Fruit fly (Drosophila melanogaster) whole organism, embryonic: ENCODE measurements around the gene CG42553.
A peak's percentile ranks its signal among the peaks of the same experiment; 100 is the strongest.

Experiments
- BEAF-32 ChIP-seq: fragments of 200-800 bp; sonication (Bioruptor generic); optimal IDR thresholded peaks from 3 replicates; lab custom pipeline; 2017; ENCODE audit warnings: missing biosample characterization, missing genetic modification characterization, mild to moderate bottlenecking, moderate library complexity, missing genetic modification reagents
- CG10147 ChIP-seq: fragments of 200-800 bp; sonication (Bioruptor generic); optimal IDR thresholded peaks from 2 replicates; lab custom pipeline; 2019; ENCODE audit warnings: missing biosample characterization, mild to moderate bottlenecking, missing genetic modification characterization, moderate library complexity
- CG12071 ChIP-seq: fragments of 200-800 bp; sonication (Bioruptor generic); optimal IDR thresholded peaks from 3 replicates; lab custom pipeline; 2018; ENCODE audit warnings: missing biosample characterization, mild to moderate bottlenecking, missing genetic modification characterization
- CG18011 ChIP-seq: fragments of 200-800 bp; sonication (Bioruptor generic); optimal IDR thresholded peaks from 2 replicates; lab custom pipeline; 2017; ENCODE audit warnings: missing biosample characterization, missing genetic modification characterization, mild to moderate bottlenecking, moderate library complexity, missing genotype
- CG18764 ChIP-seq: fragments of 200-800 bp; sonication (Bioruptor generic); optimal IDR thresholded peaks from 3 replicates; lab custom pipeline; 2016; ENCODE audit warnings: missing biosample characterization, missing genetic modification characterization
- CG4360 ChIP-seq: fragments of 200-800 bp; sonication (Bioruptor generic); IDR thresholded peaks from 2 replicates; pipeline ENCODE4 v1.3.6; 2022; ENCODE audit warnings: missing biosample characterization, missing genetic modification characterization
- CG4424 ChIP-seq: fragments of 200-800 bp; sonication (Bioruptor generic); optimal IDR thresholded peaks from 3 replicates; lab custom pipeline; 2016; ENCODE audit warnings: missing biosample characterization, missing genetic modification characterization
- CG4707 ChIP-seq: fragments of 200-800 bp; sonication (Bioruptor generic); optimal IDR thresholded peaks from 2 replicates; lab custom pipeline; 2018; ENCODE audit warnings: missing biosample characterization, mild to moderate bottlenecking, missing genetic modification characterization, moderate library complexity
- CG6813 ChIP-seq: fragments of 200-800 bp; sonication (Bioruptor generic); optimal IDR thresholded peaks from 2 replicates; lab custom pipeline; 2017; ENCODE audit warnings: missing biosample characterization, missing genetic modification characterization, mild to moderate bottlenecking, moderate library complexity, missing genetic modification reagents
- CG9817 ChIP-seq: fragments of 200-800 bp; sonication (Bioruptor generic); optimal IDR thresholded peaks from 2 replicates; lab custom pipeline; 2018; ENCODE audit warnings: missing biosample characterization, mild to moderate bottlenecking, missing genetic modification characterization, moderate library complexity
- Deaf1 ChIP-seq: fragments of 200-800 bp; optimal IDR thresholded peaks from 3 replicates; lab custom pipeline; 2019; ENCODE audit warnings: missing biosample characterization, mild to moderate bottlenecking, missing genetic modification characterization, moderate library complexity
- Dfd ChIP-seq, 2 experiments: fragments of >200 bp; optimal IDR thresholded peaks; 2 replicates each; lab custom pipeline; 2017; ENCODE audit warnings: missing biosample characterization in 2 of 2, missing genetic modification characterization in 2 of 2
- Ets65A ChIP-seq: fragments of 200-800 bp; sonication (Bioruptor generic); peaks from one replicate; lab custom pipeline; 2016; ENCODE audit warnings: missing biosample characterization, missing genetic modification characterization
- Fer3 ChIP-seq: fragments of 200-800 bp; sonication (Bioruptor generic); optimal IDR thresholded peaks from 2 replicates; lab custom pipeline; 2018; ENCODE audit warnings: missing biosample characterization, mild to moderate bottlenecking, missing genetic modification characterization, moderate library complexity
- Gsc ChIP-seq: fragments of 200-800 bp; sonication (Bioruptor generic); IDR thresholded peaks from 2 replicates; pipeline ENCODE4 v1.3.6; 2022; ENCODE audit warnings: missing biosample characterization, missing genetic modification characterization
- Lpt ChIP-seq: fragments of >200 bp; optimal IDR thresholded peaks from 2 replicates; lab custom pipeline; 2018; ENCODE audit warnings: missing biosample characterization, missing genetic modification characterization
- MESR4 ChIP-seq: fragments of 200-800 bp; sonication (Bioruptor generic); optimal IDR thresholded peaks from 2 replicates; lab custom pipeline; 2018; ENCODE audit warnings: missing biosample characterization, mild to moderate bottlenecking, missing genetic modification characterization, moderate library complexity
- MTF-1 ChIP-seq: fragments of 200-800 bp; sonication (Bioruptor generic); optimal IDR thresholded peaks from 2 replicates; lab custom pipeline; 2018; ENCODE audit warnings: missing biosample characterization, mild to moderate bottlenecking, missing genetic modification characterization, borderline replicate concordance
- Med ChIP-seq: fragments of 200-800 bp; sonication (Bioruptor generic); peaks from one replicate; lab custom pipeline; 2016; ENCODE audit warnings: missing biosample characterization, missing genetic modification characterization, mild to moderate bottlenecking, inconsistent platforms, moderate library complexity
- Neu2 ChIP-seq: fragments of 200-800 bp; sonication (Bioruptor generic); optimal IDR thresholded peaks from 3 replicates; lab custom pipeline; 2016; ENCODE audit warnings: missing biosample characterization, missing genetic modification characterization, borderline replicate concordance
- Rfx ChIP-seq: fragments of 200-800 bp; sonication (Bioruptor generic); IDR thresholded peaks from 2 replicates; pipeline ENCODE4 v1.3.6; 2022; ENCODE audit warnings: missing biosample characterization, missing genetic modification characterization
- Sin3A ChIP-seq: fragments of >200 bp; optimal IDR thresholded peaks from 2 replicates; lab custom pipeline; 2018
- Sry-β ChIP-seq: fragments of 200-800 bp; sonication (Bioruptor generic); optimal IDR thresholded peaks from 2 replicates; lab custom pipeline; 2018; ENCODE audit warnings: missing biosample characterization, mild to moderate bottlenecking, missing genetic modification characterization, moderate library complexity
- TFAM ChIP-seq: fragments of 200-800 bp; sonication (Bioruptor generic); optimal IDR thresholded peaks from 2 replicates; lab custom pipeline; 2017; ENCODE audit warnings: missing biosample characterization, missing genetic modification characterization, inconsistent platforms
- Taf1 ChIP-seq: fragments of 200-800 bp; sonication (Bioruptor generic); IDR thresholded peaks from 2 replicates; pipeline ENCODE4 v1.3.6; 2022; ENCODE audit warnings: missing biosample characterization, missing genetic modification characterization
- Trl ChIP-seq, 3 experiments: fragments of >200 bp in 2 of 3; fragments of 200-800 bp in 1 of 3; sonication (Bioruptor generic) in 1 of 3; optimal IDR thresholded peaks; 2 replicates in 1 of 3; 3 replicates in 2 of 3; lab custom pipeline; 2016 to 2017; ENCODE audit warnings: missing biosample characterization in 1 of 3, missing genetic modification characterization in 1 of 3
- Xbp1 ChIP-seq: fragments of 200-800 bp; sonication (Bioruptor generic); optimal IDR thresholded peaks from 3 replicates; lab custom pipeline; 2016; ENCODE audit warnings: missing biosample characterization, mild to moderate bottlenecking, missing genetic modification characterization
- aop ChIP-seq: fragments of 200-800 bp; sonication (Bioruptor generic); IDR thresholded peaks from 2 replicates; pipeline ENCODE4 v1.3.6; 2022; ENCODE audit warnings: missing biosample characterization, missing genetic modification characterization
- ara ChIP-seq: fragments of 200-800 bp; sonication (Bioruptor generic); IDR thresholded peaks from 2 replicates; pipeline ENCODE4 v1.3.6; 2022; ENCODE audit warnings: missing biosample characterization, missing genetic modification characterization
- bbx ChIP-seq: fragments of 200-800 bp; sonication (Bioruptor generic); IDR thresholded peaks from 2 replicates; pipeline ENCODE4 v1.3.6; 2022; ENCODE audit warnings: missing biosample characterization, missing genetic modification characterization; ENCODE audit not compliant: partially characterized antibody
- caup ChIP-seq: fragments of 200-800 bp; sonication (Bioruptor generic); optimal IDR thresholded peaks from 3 replicates; lab custom pipeline; 2017; ENCODE audit warnings: missing biosample characterization, mild to moderate bottlenecking, missing genetic modification characterization, moderate library complexity; ENCODE audit not compliant: severe bottlenecking
- crol ChIP-seq: fragments of 200-800 bp; sonication (Bioruptor generic); IDR thresholded peaks from 2 replicates; pipeline ENCODE4 v1.3.6; 2022; ENCODE audit warnings: missing biosample characterization, missing genetic modification characterization
- dmrt99B ChIP-seq: fragments of 200-800 bp; sonication (Bioruptor generic); optimal IDR thresholded peaks from 2 replicates; lab custom pipeline; 2018; ENCODE audit warnings: missing biosample characterization, mild to moderate bottlenecking, missing genetic modification characterization, moderate library complexity
- dysf ChIP-seq: fragments of 200-800 bp; sonication (Bioruptor generic); IDR thresholded peaks from 3 replicates; pipeline ENCODE4 v1.3.6; 2022; ENCODE audit warnings: missing biosample characterization, missing genetic modification characterization
- esg ChIP-seq: fragments of 200-800 bp; sonication (Bioruptor generic); conservative IDR thresholded peaks from 2 replicates; pipeline ENCODE4 v1.3.6; 2022; ENCODE audit warnings: missing biosample characterization, missing genetic modification characterization
- ftz-f1 ChIP-seq: fragments of 200-800 bp; sonication (Bioruptor generic); optimal IDR thresholded peaks from 2 replicates; lab custom pipeline; 2016; ENCODE audit warnings: missing biosample characterization, missing genetic modification characterization
- fu2 ChIP-seq: fragments of 200-800 bp; sonication (Bioruptor generic); optimal IDR thresholded peaks from 2 replicates; lab custom pipeline; 2016; ENCODE audit warnings: missing biosample characterization, missing genetic modification characterization
- gem ChIP-seq: fragments of 200-800 bp; sonication (Bioruptor generic); optimal IDR thresholded peaks from 2 replicates; lab custom pipeline; 2019; ENCODE audit warnings: missing biosample characterization, mild to moderate bottlenecking, missing genetic modification characterization, moderate library complexity
- gro ChIP-seq: fragments of 200-800 bp; sonication (Bioruptor generic); optimal IDR thresholded peaks from 2 replicates; lab custom pipeline; 2016; ENCODE audit warnings: missing biosample characterization, missing genetic modification characterization
- gsb ChIP-seq: fragments of 200-800 bp; sonication (Bioruptor generic); IDR thresholded peaks from 2 replicates; pipeline ENCODE4 v1.3.6; 2022; ENCODE audit warnings: missing biosample characterization, missing genetic modification characterization
- jigr1 ChIP-seq: fragments of 200-800 bp; sonication (Bioruptor generic); IDR thresholded peaks from 3 replicates; pipeline ENCODE4 v1.3.6; 2022; ENCODE audit warnings: missing biosample characterization, missing genetic modification characterization
- peb ChIP-seq: fragments of 200-800 bp; sonication (Bioruptor generic); IDR thresholded peaks from 2 replicates; pipeline ENCODE4 v1.3.6; 2022; ENCODE audit warnings: missing biosample characterization, missing genetic modification characterization
- repo ChIP-seq: fragments of 200-800 bp; sonication (Bioruptor generic); optimal IDR thresholded peaks from 2 replicates; lab custom pipeline; 2016; ENCODE audit warnings: missing biosample characterization, missing genetic modification characterization
- row ChIP-seq: fragments of 200-800 bp; sonication (Bioruptor generic); IDR thresholded peaks from 3 replicates; pipeline ENCODE4 v1.3.6; 2022; ENCODE audit warnings: missing biosample characterization, missing genetic modification characterization
- sd ChIP-seq: fragments of 200-800 bp; sonication (Bioruptor generic); optimal IDR thresholded peaks from 3 replicates; lab custom pipeline; 2018; ENCODE audit warnings: missing biosample characterization, mild to moderate bottlenecking, missing genetic modification characterization, moderate library complexity
- sisA ChIP-seq: fragments of 200-800 bp; sonication (Bioruptor generic); IDR thresholded peaks from 2 replicates; pipeline ENCODE4 v1.3.6; 2022; ENCODE audit warnings: missing biosample characterization, missing genetic modification characterization
- tio ChIP-seq: fragments of 200-800 bp; sonication (Bioruptor generic); optimal IDR thresholded peaks from 2 replicates; lab custom pipeline; 2017; ENCODE audit warnings: missing biosample characterization, missing genetic modification characterization, inconsistent platforms
- tx ChIP-seq: fragments of 200-800 bp; sonication (Bioruptor generic); optimal IDR thresholded peaks from 2 replicates; lab custom pipeline; 2016; ENCODE audit warnings: missing biosample characterization, missing genetic modification characterization
- unc-4 ChIP-seq: fragments of 200-800 bp; sonication (Bioruptor generic); IDR thresholded peaks from 2 replicates; pipeline ENCODE4 v1.3.6; 2022; ENCODE audit warnings: missing biosample characterization, missing genetic modification characterization; ENCODE audit not compliant: partially characterized antibody
- vfl ChIP-seq: fragments of 200-800 bp; sonication (Bioruptor generic); optimal IDR thresholded peaks from 2 replicates; lab custom pipeline; 2016; ENCODE audit warnings: missing biosample characterization, missing genetic modification characterization

Gene CG42553

dm6 chr3L:881496-882235 is 47.8 kb downstream of the CG42553 start, which contains the start of gene CG13907 (continued):
- TF ChIP-seq Fer3: no peak
- TF ChIP-seq CG4707 (GFP tag; lab: Kevin White, UChicago): no peak
- TF ChIP-seq sd (tag; lab: Kevin White, UChicago): peak; percentile 10
- no peak for TF ChIP-seq esg (GFP tag; lab: Robert Waterston, UW)
- no peak for TF ChIP-seq ftz-f1 (GFP tag; lab: Kevin White, UChicago)
- no peak for TF ChIP-seq CG18011
- no peak for TF ChIP-seq sisA (GFP tag; lab: Robert Waterston, UW)
- no peak for TF ChIP-seq Neu2 (GFP tag; lab: Kevin White, UChicago)
- no peak for TF ChIP-seq TFAM
- TF ChIP-seq jigr1: no peak
- TF ChIP-seq bbx (GFP tag; lab: Robert Waterston, UW): no peak
- TF ChIP-seq tio (GFP tag; lab: Kevin White, UChicago): no peak
- no peak for TF ChIP-seq CG9817 (tag; lab: Kevin White, UChicago)
- peak; percentile 61; the same call in 1 of the 2 replicates for TF ChIP-seq crol
- TF ChIP-seq gem (tag; lab: Kevin White, UChicago): no peak
- TF ChIP-seq Sry-β (GFP tag; lab: Kevin White, UChicago): no peak
- no peak for TF ChIP-seq tx (GFP tag; lab: Kevin White, UChicago)
- TF ChIP-seq gro (GFP tag; lab: Kevin White, UChicago): no peak
- TF ChIP-seq Rfx: no peak
- peak; percentile 26 for TF ChIP-seq MTF-1 (GFP tag; lab: Kevin White, UChicago)
- TF ChIP-seq CG18764 (GFP tag; lab: Kevin White, UChicago): no peak
- TF ChIP-seq Xbp1 (GFP tag; lab: Kevin White, UChicago): no peak
- no peak for TF ChIP-seq CG10147 (GFP tag; lab: Kevin White, UChicago)
- no peak for TF ChIP-seq gsb
- no peak for TF ChIP-seq MESR4 (GFP tag; lab: Kevin White, UChicago)
- peak; percentile 43; the same call in 1 of the 2 replicates for TF ChIP-seq unc-4
- peak; percentile 47 for TF ChIP-seq CG12071 (GFP tag; lab: Kevin White, UChicago)
- no peak for TF ChIP-seq Deaf1 (tag; lab: Kevin White, UChicago)
- TF ChIP-seq fu2 (GFP tag; lab: Kevin White, UChicago): no peak
- TF ChIP-seq row (GFP tag; lab: Robert Waterston, UW): no peak
- no peak for TF ChIP-seq repo (GFP tag; lab: Kevin White, UChicago)
- TF ChIP-seq ara: no peak
- TF ChIP-seq Lpt (GFP tag; lab: Kevin White, UChicago): no peak
- TF ChIP-seq dysf (GFP tag; lab: Robert Waterston, UW): no peak
- no peak for TF ChIP-seq aop
- TF ChIP-seq caup (GFP tag; lab: Kevin White, UChicago): no peak
- TF ChIP-seq vfl (GFP tag; lab: Kevin White, UChicago): no peak
- TF ChIP-seq CG4424: no peak
- 0 out of 2 replicates have a peak, but pooled peaks have one; percentile 14 for TF ChIP-seq CG4360 (GFP tag; lab: Robert Waterston, UW)
- no peak for TF ChIP-seq peb (GFP tag; lab: Robert Waterston, UW)
- TF ChIP-seq Med (GFP tag; lab: Kevin White, UChicago): peak; percentile 78
- peak; percentile 87 to 93 for TF ChIP-seq Trl (optimal IDR thresholded peaks at IDR 0.05; lab: Kevin White, UChicago)
- TF ChIP-seq Trl (GFP tag; optimal IDR thresholded peaks at IDR 0.05; lab: Kevin White, UChicago): peak; percentile 40
- TF ChIP-seq dmrt99B (tag; lab: Kevin White, UChicago): no peak
- no peak for TF ChIP-seq Gsc (GFP tag; lab: Robert Waterston, UW)
- no peak for TF ChIP-seq Ets65A (GFP tag; lab: Kevin White, UChicago)
- TF ChIP-seq Dfd (GFP tag; optimal IDR thresholded peaks at IDR 0.05; lab: Kevin White, UChicago): no peak
- no peak for TF ChIP-seq BEAF-32
- TF ChIP-seq Taf1 (GFP tag; lab: Robert Waterston, UW): no peak
- TF ChIP-seq CG6813 (GFP tag; lab: Kevin White, UChicago): no peak
- TF ChIP-seq Sin3A (lab: Kevin White, UChicago): no peak
